Worm (Caenorhabditis elegans) whole organism, young adult: Measurements from ENCODE around the gene W03F9.2.

Source experiments
- D2030.7 ChIP-seq: fragments of 200-800 bp; sonication (Bioruptor generic); IDR thresholded peaks from 2 replicates; pipeline ENCODE4 v1.3.6; 2022; ENCODE audit warnings: missing genetic modification reagents, missing genetic modification characterization, missing compliant biosample characterization
- F10E7.11 ChIP-seq: sonication (generic microtip); optimal IDR thresholded peaks from 2 replicates; lab custom pipeline; 2017; ENCODE audit warnings: mild to moderate bottlenecking, missing genetic modification characterization, moderate library complexity, missing compliant biosample characterization
- F22D6.2 ChIP-seq: sonication (generic microtip); optimal IDR thresholded peaks from 2 replicates; lab custom pipeline; 2016; ENCODE audit warnings: mild to moderate bottlenecking, missing genetic modification characterization, missing compliant biosample characterization
- F57A8.1 ChIP-seq: fragments of 200-800 bp; sonication (Bioruptor generic); optimal IDR thresholded peaks from 2 replicates; lab custom pipeline; 2018; ENCODE audit warnings: mild to moderate bottlenecking, missing genetic modification characterization, moderate library complexity, missing compliant biosample characterization
- K12H6.12 ChIP-seq: fragments of 200-800 bp; sonication (Bioruptor generic); optimal IDR thresholded peaks from 2 replicates; lab custom pipeline; 2018; ENCODE audit warnings: mild to moderate bottlenecking, missing genetic modification characterization, missing compliant biosample characterization
- T07F8.4 ChIP-seq: sonication (generic microtip); optimal IDR thresholded peaks from 2 replicates; lab custom pipeline; 2016; ENCODE audit warnings: mild to moderate bottlenecking, missing genetic modification characterization, moderate library complexity, missing compliant biosample characterization
- Y53G8AR.9 ChIP-seq: fragments of 200-800 bp; sonication (Bioruptor generic); conservative IDR thresholded peaks from 2 replicates; pipeline ENCODE4 v1.3.6; 2022; ENCODE audit warnings: missing genetic modification reagents, missing genetic modification characterization, missing compliant biosample characterization
- Y56A3A.18 ChIP-seq: fragments of 200-800 bp; sonication (Bioruptor generic); IDR thresholded peaks from 2 replicates; pipeline ENCODE4 v1.3.6; 2022; ENCODE audit warnings: missing genetic modification reagents, missing genetic modification characterization, missing compliant biosample characterization
- ZK185.1 ChIP-seq: sonication (generic microtip); optimal IDR thresholded peaks from 2 replicates; lab custom pipeline; 2016; ENCODE audit warnings: mild to moderate bottlenecking, missing genetic modification characterization, missing compliant biosample characterization; ENCODE audit not compliant: poor library complexity, severe bottlenecking
- aptf-3 ChIP-seq: fragments of 200-800 bp; sonication (Bioruptor generic); IDR thresholded peaks from 2 replicates; pipeline ENCODE4 v1.3.6; 2022; ENCODE audit warnings: missing genetic modification characterization, missing compliant biosample characterization
- attf-3 ChIP-seq: fragments of 200-800 bp; sonication (Bioruptor generic); conservative IDR thresholded peaks from 2 replicates; pipeline ENCODE4 v1.3.6; 2022; ENCODE audit warnings: missing genetic modification reagents, missing genetic modification characterization, missing compliant biosample characterization
- attf-5 ChIP-seq: fragments of 200-800 bp; sonication (Bioruptor generic); optimal IDR thresholded peaks from 2 replicates; lab custom pipeline; 2018; ENCODE audit warnings: mild to moderate bottlenecking, missing genetic modification characterization, missing compliant biosample characterization
- bed-1 ChIP-seq: fragments of 200-800 bp; sonication (Bioruptor generic); IDR thresholded peaks from 2 replicates; pipeline ENCODE4 v1.3.6; 2022; ENCODE audit warnings: missing genetic modification reagents, missing genetic modification characterization, missing compliant biosample characterization
- ccch-3 ChIP-seq: fragments of 200-800 bp; sonication (Bioruptor generic); optimal IDR thresholded peaks from 2 replicates; lab custom pipeline; 2018; ENCODE audit warnings: mild to moderate bottlenecking, missing genetic modification characterization, missing compliant biosample characterization
- cebp-1 ChIP-seq, 2 experiments: fragments of 200-800 bp in 1 of 2; sonication (Bioruptor generic) in 1 of 2; sonication (generic microtip) in 1 of 2; IDR thresholded peaks in 1 of 2; optimal IDR thresholded peaks in 1 of 2; 2 replicates each; pipeline versions ENCODE4 v1.3.6 to Lab custom; 2017 to 2022; ENCODE audit warnings: missing compliant biosample characterization in 2 of 2, missing genetic modification characterization in 2 of 2, mild to moderate bottlenecking in 1 of 2, missing genetic modification reagents in 1 of 2, moderate library complexity in 1 of 2
- ceh-100 ChIP-seq: fragments of 200-800 bp; sonication (Bioruptor generic); IDR thresholded peaks from 2 replicates; pipeline ENCODE4 v1.3.6; 2022; ENCODE audit warnings: missing genetic modification reagents, missing genetic modification characterization, missing compliant biosample characterization
- chd-7 ChIP-seq: sonication (generic microtip); optimal IDR thresholded peaks from 2 replicates; lab custom pipeline; 2016; ENCODE audit warnings: mild to moderate bottlenecking, missing genetic modification characterization, moderate library complexity, missing compliant biosample characterization
- die-1 ChIP-seq: sonication (generic microtip); optimal IDR thresholded peaks from 2 replicates; lab custom pipeline; 2016; ENCODE audit warnings: missing genotype, mild to moderate bottlenecking, missing genetic modification characterization, missing compliant biosample characterization
- efl-1 ChIP-seq: fragments of 150-350 bp; optimal IDR thresholded peaks from 2 replicates; lab custom pipeline; 2014; ENCODE audit warnings: missing biosample characterization, missing genetic modification reagents, missing genetic modification characterization
- egl-44 ChIP-seq: fragments of 200-800 bp; sonication (Bioruptor generic); IDR thresholded peaks from 2 replicates; pipeline ENCODE4 v1.3.6; 2022; ENCODE audit warnings: missing genetic modification reagents, missing genetic modification characterization, missing compliant biosample characterization
- gei-17 ChIP-seq: fragments of 200-800 bp; sonication (Bioruptor generic); optimal IDR thresholded peaks from 2 replicates; lab custom pipeline; 2018; ENCODE audit warnings: mild to moderate bottlenecking, missing genetic modification characterization, missing compliant biosample characterization
- hlh-12 ChIP-seq: sonication (generic microtip); optimal IDR thresholded peaks from 2 replicates; lab custom pipeline; 2016; ENCODE audit warnings: missing genetic modification characterization, missing compliant biosample characterization
- hmg-20 ChIP-seq: fragments of 200-800 bp; sonication (Bioruptor generic); IDR thresholded peaks from 2 replicates; pipeline ENCODE4 v1.3.6; 2022; ENCODE audit warnings: missing genetic modification reagents, missing genetic modification characterization, missing compliant biosample characterization
- lag-1 ChIP-seq: fragments of 200-800 bp; sonication (Bioruptor generic); IDR thresholded peaks from 2 replicates; pipeline ENCODE4 v1.3.6; 2022; ENCODE audit warnings: missing genetic modification reagents, missing genetic modification characterization, missing compliant biosample characterization
- let-526 ChIP-seq: fragments of 200-800 bp; sonication (Bioruptor generic); IDR thresholded peaks from 2 replicates; pipeline ENCODE4 v1.3.6; 2022; ENCODE audit warnings: missing genetic modification reagents, missing genetic modification characterization, missing compliant biosample characterization
- let-607 ChIP-seq, 2 experiments: fragments of 200-800 bp in 1 of 2; sonication (Bioruptor generic) in 1 of 2; sonication (generic microtip) in 1 of 2; optimal IDR thresholded peaks; 2 replicates each; lab custom pipeline; 2016 to 2018; ENCODE audit warnings: mild to moderate bottlenecking in 2 of 2, missing compliant biosample characterization in 2 of 2, missing genetic modification characterization in 2 of 2, moderate library complexity in 2 of 2, missing genotype in 1 of 2
- lin-26 ChIP-seq: fragments of 200-800 bp; sonication (Bioruptor generic); IDR thresholded peaks from 2 replicates; pipeline ENCODE4 v1.3.6; 2022; ENCODE audit warnings: missing genetic modification reagents, missing genetic modification characterization, missing compliant biosample characterization
- lin-40 ChIP-seq: sonication (generic microtip); optimal IDR thresholded peaks from 2 replicates; lab custom pipeline; 2016; ENCODE audit warnings: missing genetic modification characterization, mild to moderate bottlenecking, missing compliant biosample characterization, missing genotype, missing genetic modification reagents
- madf-10 ChIP-seq: sonication (generic microtip); optimal IDR thresholded peaks from 2 replicates; lab custom pipeline; 2016; ENCODE audit warnings: mild to moderate bottlenecking, missing genetic modification characterization, missing compliant biosample characterization
- madf-3 ChIP-seq: fragments of 200-800 bp; sonication (Bioruptor generic); IDR thresholded peaks from 2 replicates; pipeline ENCODE4 v1.3.6; 2022; ENCODE audit warnings: missing genetic modification reagents, missing genetic modification characterization, missing compliant biosample characterization
- nfya-1 ChIP-seq: sonication (generic microtip); optimal IDR thresholded peaks from 2 replicates; lab custom pipeline; 2017; ENCODE audit warnings: antibody characterized with exemption, missing compliant biosample characterization, missing genetic modification characterization, borderline replicate concordance; ENCODE audit not compliant: insufficient read depth
- nhr-27 ChIP-seq: fragments of 200-800 bp; sonication (Bioruptor generic); optimal IDR thresholded peaks from 2 replicates; lab custom pipeline; 2018; ENCODE audit warnings: mild to moderate bottlenecking, missing genetic modification characterization, moderate library complexity, missing compliant biosample characterization
- pbrm-1 ChIP-seq: fragments of 200-800 bp; sonication (Bioruptor generic); IDR thresholded peaks from 2 replicates; pipeline ENCODE4 v1.3.6; 2022; ENCODE audit warnings: missing genetic modification reagents, missing genetic modification characterization, missing compliant biosample characterization
- rcor-1 ChIP-seq: fragments of 200-800 bp; sonication (Bioruptor generic); IDR thresholded peaks from 2 replicates; pipeline ENCODE4 v1.3.6; 2022; ENCODE audit warnings: missing genetic modification reagents, missing genetic modification characterization, missing compliant biosample characterization
- repo-1 ChIP-seq: sonication (generic microtip); optimal IDR thresholded peaks from 2 replicates; lab custom pipeline; 2017; ENCODE audit warnings: mild to moderate bottlenecking, missing genetic modification characterization, missing compliant biosample characterization
- sdz-38 ChIP-seq: sonication (generic microtip); optimal IDR thresholded peaks from 2 replicates; lab custom pipeline; 2016; ENCODE audit warnings: missing genotype, missing genetic modification characterization, missing compliant biosample characterization
- snpc-1.1 ChIP-seq: sonication (generic microtip); optimal IDR thresholded peaks from 2 replicates; lab custom pipeline; 2017; ENCODE audit warnings: missing genetic modification characterization, mild to moderate bottlenecking, missing compliant biosample characterization, antibody characterized with exemption, moderate library complexity, missing genotype, missing genetic modification reagents; ENCODE audit not compliant: insufficient read depth
- snpc-1.3 ChIP-seq: sonication (generic microtip); optimal IDR thresholded peaks from 2 replicates; lab custom pipeline; 2017; ENCODE audit warnings: missing genetic modification characterization, mild to moderate bottlenecking, missing compliant biosample characterization, antibody characterized with exemption, moderate library complexity, missing genotype, missing genetic modification reagents; ENCODE audit not compliant: insufficient read depth
- snpc-4 ChIP-seq, 5 experiments: fragments of 150-350 bp in 1 of 5; sonication (generic microtip) in 4 of 5; optimal IDR thresholded peaks; 2 replicates each; lab custom pipeline; 2014 to 2018; ENCODE audit warnings: missing genetic modification characterization in 5 of 5, missing biosample characterization in 3 of 5, antibody characterized with exemption in 2 of 5, mild to moderate bottlenecking in 2 of 5, missing compliant biosample characterization in 2 of 5, missing genotype in 2 of 5, moderate library complexity in 2 of 5, missing genetic modification reagents in 1 of 5
- tbx-9 ChIP-seq: sonication (generic microtip); optimal IDR thresholded peaks from 2 replicates; lab custom pipeline; 2016; ENCODE audit warnings: borderline replicate concordance, missing genetic modification characterization, inconsistent platforms, missing compliant biosample characterization
- tlf-1 ChIP-seq: fragments of 200-800 bp; sonication (Bioruptor generic); optimal IDR thresholded peaks from 2 replicates; lab custom pipeline; 2018; ENCODE audit warnings: mild to moderate bottlenecking, missing genetic modification characterization, missing compliant biosample characterization
- zim-3 ChIP-seq: sonication (generic microtip); optimal IDR thresholded peaks from 2 replicates; lab custom pipeline; 2017; ENCODE audit warnings: mild to moderate bottlenecking, missing genetic modification characterization, moderate library complexity, missing compliant biosample characterization
- ztf-25 ChIP-seq: fragments of 200-800 bp; sonication (Bioruptor generic); IDR thresholded peaks from 2 replicates; pipeline ENCODE4 v1.3.6; 2022; ENCODE audit warnings: missing genetic modification reagents, missing genetic modification characterization, missing compliant biosample characterization
- ztf-26 ChIP-seq: sonication (generic microtip); optimal IDR thresholded peaks from 2 replicates; lab custom pipeline; 2017; ENCODE audit warnings: missing genetic modification characterization, missing compliant biosample characterization
- ztf-3 ChIP-seq: fragments of 200-800 bp; sonication (Bioruptor generic); optimal IDR thresholded peaks from 2 replicates; lab custom pipeline; 2018; ENCODE audit warnings: mild to moderate bottlenecking, missing genetic modification characterization, missing compliant biosample characterization

The W03F9.2 gene

DNA sequence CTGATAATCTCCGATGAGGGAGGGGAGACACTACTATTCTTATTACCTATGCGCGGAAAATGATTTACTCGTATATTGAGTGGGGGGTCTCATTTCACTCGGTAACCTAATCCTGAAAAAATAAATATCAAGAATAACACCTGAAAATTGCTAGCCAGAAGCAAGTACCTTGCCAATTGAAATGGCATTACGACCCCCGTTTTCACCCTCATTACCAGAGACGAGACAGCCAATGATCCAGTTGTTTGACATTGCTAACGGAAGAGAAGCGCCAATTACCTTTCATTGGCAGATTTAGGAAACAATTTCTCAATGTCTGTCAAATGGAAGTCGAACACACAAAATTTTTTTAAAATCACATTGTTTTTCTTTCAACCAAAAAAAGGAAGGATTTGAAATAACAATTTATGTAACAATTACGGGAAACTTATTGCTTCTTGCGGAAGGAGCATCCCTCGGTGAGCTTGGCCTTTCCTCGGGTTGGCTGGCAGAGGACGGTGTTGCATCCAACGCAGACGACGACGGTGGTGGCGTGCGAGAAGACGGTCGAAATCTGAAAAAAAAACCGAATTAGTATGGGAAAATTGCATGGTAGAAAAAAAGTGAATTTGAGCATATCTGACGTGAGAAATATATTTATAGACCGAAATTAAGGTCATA, 24.7 kb downstream of the W03F9.2 start:
- TF ChIP-seq bed-1 (GFP tag; lab: Robert Waterston, UW) (no peak), ZK185.1 (tag; lab: Kevin White, UChicago) (no peak), ztf-26 (tag; lab: Kevin White, UChicago) (no peak), hlh-12 (tag; lab: Kevin White, UChicago) (no peak), ztf-25 (GFP tag; lab: Robert Waterston, UW) (no peak), chd-7 (tag; lab: Kevin White, UChicago) (no peak), rcor-1 (GFP tag; lab: Robert Waterston, UW) (peak; percentile 66; the same call in 1 of the 2 replicates), aptf-3 (0 out of 2 replicates have a peak, but pooled peaks have one; percentile 60), F10E7.11 (tag; lab: Kevin White, UChicago) (peak; percentile 0), attf-5 (GFP tag; lab: Kevin White, UChicago) (no peak), sdz-38 (tag; lab: Kevin White, UChicago) (no peak), D2030.7 (GFP tag; lab: Robert Waterston, UW) (peak; percentile 27; the same call in 1 of the 2 replicates), pbrm-1 (GFP tag; lab: Robert Waterston, UW) (peak; percentile 70), snpc-4 (GFP tag; optimal IDR thresholded peaks at IDR 0.05; lab: Kevin White, UChicago) (peak; percentile 1), snpc-4 (tag; optimal IDR thresholded peaks at IDR 0.05; lab: Kevin White, UChicago) (no peak), T07F8.4 (tag; lab: Kevin White, UChicago) (no peak), hmg-20 (GFP tag; lab: Robert Waterston, UW) (0 out of 2 replicates have a peak, but pooled peaks have one; percentile 6), let-607 (tag; optimal IDR thresholded peaks at IDR 0.05; lab: Kevin White, UChicago) (peak in 1 of 2 experiments; percentile 1), let-526 (no peak), die-1 (tag; lab: Kevin White, UChicago) (peak; percentile 6), lin-26 (peak; percentile 69; the same call in 1 of the 2 replicates), ztf-3 (GFP tag; lab: Kevin White, UChicago) (no peak), zim-3 (tag; lab: Kevin White, UChicago) (peak; percentile 61), lag-1 (GFP tag; lab: Robert Waterston, UW) (no peak), tbx-9 (no peak), Y53G8AR.9 (peak; percentile 81), madf-3 (peak; percentile 47; the same call in 1 of the 2 replicates), madf-10 (tag; lab: Kevin White, UChicago) (no peak), nhr-27 (tag; lab: Kevin White, UChicago) (peak; percentile 32), repo-1 (tag; lab: Kevin White, UChicago) (peak; percentile 1), snpc-1.3 (peak; percentile 34), nfya-1 (tag; lab: Kevin White, UChicago) (no peak), lin-40 (tag; lab: Kevin White, UChicago) (no peak), egl-44 (peak; percentile 51; the same call in 1 of the 2 replicates), cebp-1 (GFP tag; IDR thresholded peaks at IDR 0.05; lab: Robert Waterston, UW) (no peak), cebp-1 (tag; optimal IDR thresholded peaks at IDR 0.05; lab: Kevin White, UChicago) (peak; percentile 29), F22D6.2 (no peak), F57A8.1 (GFP tag; lab: Kevin White, UChicago) (no peak), ceh-100 (GFP tag; lab: Robert Waterston, UW) (peak; percentile 46), ccch-3 (GFP tag; lab: Kevin White, UChicago) (no peak), gei-17 (GFP tag; lab: Kevin White, UChicago) (no peak), attf-3 (GFP tag; lab: Robert Waterston, UW) (0 out of 2 replicates have a peak, but pooled peaks have one; percentile 22), tlf-1 (peak; percentile 12), K12H6.12 (no peak), snpc-1.1 (tag; lab: Kevin White, UChicago) (peak; percentile 7), efl-1 (GFP tag; lab: Kevin White, UChicago) (no peak), Y56A3A.18 (GFP tag; lab: Robert Waterston, UW) (peak; percentile 79)
